Fruit fly (Drosophila melanogaster): ENCODE measurements around the gene Acp24A4.

The Acp24A4 gene

dm6 chr2L:3703260-3703659, 9.6 kb upstream of the Acp24A4 start, which contains the start of gene CG2816 (continued):
- no peak for TF ChIP-seq CG8290 (GFP tag; optimal IDR thresholded peaks at IDR 0.05)
- peak in 1 of 2 experiments; percentile 83 for TF ChIP-seq CG8290 (tag; optimal IDR thresholded peaks at IDR 0.05)
- 0 out of 2 replicates have a peak, but pooled peaks have one; percentile 14 for TF ChIP-seq CG32767 (GFP tag; IDR thresholded peaks at IDR 0.05)
- TF ChIP-seq gfzf (GFP tag; optimal IDR thresholded peaks at IDR 0.05), result no peak
- peak; percentile 40 for TF ChIP-seq az2 (GFP tag; optimal IDR thresholded peaks at IDR 0.05)
- TF ChIP-seq CG15514 (GFP tag; optimal IDR thresholded peaks at IDR 0.05), result peak; percentile 38
- TF ChIP-seq CG6689 (GFP tag; IDR thresholded peaks at IDR 0.05), result 0 out of 2 replicates have a peak, but pooled peaks have one; percentile 35
- peak; percentile 93 for TF ChIP-seq zfh2 (GFP tag; optimal IDR thresholded peaks at IDR 0.05)
- TF ChIP-seq Xbp1 (GFP tag; optimal IDR thresholded peaks at IDR 0.05), result peak; percentile 27
- TF ChIP-seq fu2 (GFP tag; optimal IDR thresholded peaks at IDR 0.05), result peak; percentile 88
- TF ChIP-seq Camta (GFP tag; optimal IDR thresholded peaks at IDR 0.05), result peak; percentile 70
- TF ChIP-seq NK7.1 (GFP tag; optimal IDR thresholded peaks at IDR 0.05), result peak; percentile 18
- peak in 1 of 2 experiments; percentile 28 for TF ChIP-seq eve (GFP tag; optimal IDR thresholded peaks at IDR 0.05)
- TF ChIP-seq Gug (GFP tag; IDR thresholded peaks at IDR 0.05), result peak; percentile 54; the same call in 2 of the 4 replicates
- TF ChIP-seq Myb (GFP tag; optimal IDR thresholded peaks at IDR 0.05), result peak; percentile 72
- TF ChIP-seq kay (GFP tag; optimal IDR thresholded peaks at IDR 0.05), result peak; percentile 53
- TF ChIP-seq shn (GFP tag; optimal IDR thresholded peaks at IDR 0.05), result peak; percentile 67
- TF ChIP-seq CG9932 (GFP tag; IDR thresholded peaks at IDR 0.05), result peak; percentile 98
- TF ChIP-seq tx (GFP tag; optimal IDR thresholded peaks at IDR 0.05), result peak; percentile 37
- TF ChIP-seq ttk (GFP tag; IDR thresholded peaks at IDR 0.05), result peak; percentile 51
- peak; percentile 55; the same call in 2 of the 3 replicates for TF ChIP-seq CG11695 (GFP tag; IDR thresholded peaks at IDR 0.05)
- TF ChIP-seq CG4854 (GFP tag; optimal IDR thresholded peaks at IDR 0.05), result no peak
- TF ChIP-seq CG3281 (GFP tag; optimal IDR thresholded peaks at IDR 0.05), result peak; percentile 55
- peak; percentile 68; the same call in 1 of the 2 replicates for TF ChIP-seq NFAT (GFP tag; IDR thresholded peaks at IDR 0.05)
- peak; percentile 61 for TF ChIP-seq CG18599 (GFP tag; optimal IDR thresholded peaks at IDR 0.05)
- peak; percentile 68 for TF ChIP-seq ems (GFP tag; optimal IDR thresholded peaks at IDR 0.05)
- peak; percentile 76; the same call in 2 of the 3 replicates for TF ChIP-seq CG2889 (GFP tag; IDR thresholded peaks at IDR 0.05)
- no peak for TF ChIP-seq stwl (tag; optimal IDR thresholded peaks at IDR 0.05)
- peak; percentile 85 for TF ChIP-seq CG7372 (GFP tag; IDR thresholded peaks at IDR 0.05)
- peak; percentile 65 for TF ChIP-seq Abd-B (GFP tag; optimal IDR thresholded peaks at IDR 0.05)
- peak; percentile 29 for TF ChIP-seq CG12155 (GFP tag; optimal IDR thresholded peaks at IDR 0.05)
- peak; percentile 75 for TF ChIP-seq CG4282 (GFP tag; optimal IDR thresholded peaks at IDR 0.05)
- no peak for TF ChIP-seq MTF-1 (GFP tag; optimal IDR thresholded peaks at IDR 0.05; ENCODE audit: borderline replicate concordance)
- TF ChIP-seq schlank (tag; optimal IDR thresholded peaks at IDR 0.05), result peak; percentile 68
- TF ChIP-seq CG10267 (tag; optimal IDR thresholded peaks at IDR 0.05), result peak; percentile 19
- peak; percentile 54 for TF ChIP-seq CG10209 (GFP tag; optimal IDR thresholded peaks at IDR 0.05)
- peak; percentile 71 for TF ChIP-seq crc (GFP tag; optimal IDR thresholded peaks at IDR 0.05)
- no peak for TF ChIP-seq ATbp (GFP tag; optimal IDR thresholded peaks at IDR 0.05)
- TF ChIP-seq Poxn (GFP tag; IDR thresholded peaks at IDR 0.05), result peak; percentile 37; the same call in 1 of the 2 replicates
- TF ChIP-seq CG10979 (tag; optimal IDR thresholded peaks at IDR 0.05), result no peak
- TF ChIP-seq ken (GFP tag; IDR thresholded peaks at IDR 0.05), result peak; percentile 39; the same call in 1 of the 3 replicates
- TF ChIP-seq Hand (GFP tag; optimal IDR thresholded peaks at IDR 0.05), result no peak
- TF ChIP-seq CG4360 (GFP tag; IDR thresholded peaks at IDR 0.05), result no peak
- peak; percentile 27; the same call in 1 of the 3 replicates for TF ChIP-seq gce (GFP tag; IDR thresholded peaks at IDR 0.05)
- TF ChIP-seq Oaz (GFP tag; IDR thresholded peaks at IDR 0.05), result peak; percentile 54; the same call in 1 of the 2 replicates
- no peak for TF ChIP-seq CG9797 (GFP tag; optimal IDR thresholded peaks at IDR 0.05)
- peak; percentile 41; the same call in 1 of the 2 replicates for TF ChIP-seq E2f2 (GFP tag; IDR thresholded peaks at IDR 0.05)
- peak; percentile 42 for TF ChIP-seq CG12942 (GFP tag; optimal IDR thresholded peaks at IDR 0.05)
- TF ChIP-seq row (GFP tag; IDR thresholded peaks at IDR 0.05), result peak; percentile 84
- peak; percentile 63 for TF ChIP-seq slp2 (GFP tag; optimal IDR thresholded peaks at IDR 0.05)
- no peak for TF ChIP-seq CG11723 (GFP tag; optimal IDR thresholded peaks at IDR 0.05)

Measured in whole organism, embryonic.